Fruit fly (Drosophila melanogaster) whole organism: Measurements from ENCODE around the gene RfC4.

Source experiments
- Dll ChIP-seq: fragments of >200 bp; optimal IDR thresholded peaks from 2 replicates; lab custom pipeline; 2017
- EcR ChIP-seq, 2 experiments: fragments of >200 bp; optimal IDR thresholded peaks; 2 replicates each; lab custom pipeline; 2017; ENCODE audit warnings: missing biosample characterization in 2 of 2, missing genetic modification characterization in 2 of 2, missing genetic modification reagents in 2 of 2
- psq ChIP-seq: fragments of >200 bp; optimal IDR thresholded peaks from 2 replicates; lab custom pipeline; 2017

DNA sequence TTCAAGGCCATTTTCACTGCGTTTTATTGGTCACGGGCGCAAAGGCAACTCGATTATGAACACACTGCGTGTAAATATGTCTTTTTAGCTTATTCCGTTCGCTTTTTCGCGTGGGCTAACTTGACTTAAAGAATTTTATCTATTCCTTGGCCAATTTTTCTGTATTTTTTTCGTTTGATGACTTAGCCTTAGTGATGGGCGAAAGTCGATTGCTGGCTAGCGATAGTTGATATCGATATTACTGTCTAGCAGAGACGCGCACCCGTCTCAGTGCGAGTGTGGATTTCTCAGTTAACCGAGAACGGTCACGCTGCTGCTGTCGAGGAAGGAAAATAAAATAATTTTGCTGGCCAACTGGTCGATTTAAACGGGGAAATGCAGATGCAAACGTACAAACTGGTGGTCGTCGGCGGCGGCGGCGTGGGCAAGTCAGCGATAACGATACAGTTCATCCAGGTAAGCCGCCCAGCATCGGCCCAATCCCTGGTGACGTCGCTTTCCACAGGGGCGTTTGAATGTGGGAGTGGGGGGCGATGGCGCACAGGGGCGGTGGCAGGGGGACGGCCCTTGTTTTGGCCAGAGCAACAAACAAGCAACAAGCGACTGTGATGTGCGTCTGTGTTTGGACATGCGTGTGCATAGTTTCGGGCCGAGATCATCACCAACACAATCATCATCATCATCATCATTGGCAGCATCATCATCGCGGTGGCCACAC lies 3.1 kb upstream of the RfC4 start, which contains the start of the genes Rop and Ras64B:
- TF ChIP-seq EcR (GFP tag; optimal IDR thresholded peaks at IDR 0.05; lab: Kevin White, UChicago) (no peak), Dll (lab: Kevin White, UChicago) (no peak), psq (lab: Kevin White, UChicago) (no peak)
